Worm (Caenorhabditis elegans) whole organism, L4/young adult: Measurements from ENCODE around the gene polk-1.

Experiments used
- W03F9.2 ChIP-seq: fragments of 150-350 bp; optimal IDR thresholded peaks from 2 replicates; lab custom pipeline; 2014; ENCODE audit warnings: missing biosample characterization, missing genetic modification characterization
- him-1 ChIP-seq: sonication (generic microtip); optimal IDR thresholded peaks from 2 replicates; lab custom pipeline; 2016; ENCODE audit warnings: missing genotype, missing genetic modification reagents, missing genetic modification characterization, missing compliant biosample characterization

- no peak for TF ChIP-seq him-1 (tag; lab: Kevin White, UChicago)
- TF ChIP-seq W03F9.2 (tag; lab: Kevin White, UChicago) = no peak
These were observed 46.6 kb upstream of the polk-1 start, which contains the start of gene pgl-2 for ce11 chrIII:8674980-8675485.
